Worm (Caenorhabditis elegans): Measurements from ENCODE around the gene lin-39.
A peak's percentile ranks its signal among the peaks of the same experiment; 100 is the strongest.

The lin-39 gene

ce11 chrIII:7561872-7562271 lies 25.4 kb upstream of the lin-39 start, which contains the start of gene lgc-12:
lgc-12 (plus strand) TSS chrIII:7562172.
- TF ChIP-seq ztf-4 (tag; optimal IDR thresholded peaks at IDR 0.05) (no peak), mdl-1 (tag; optimal IDR thresholded peaks at IDR 0.05) (no peak), unc-62 (GFP tag; optimal IDR thresholded peaks at IDR 0.05) (no peak), snpc-4 (tag; optimal IDR thresholded peaks at IDR 0.05) (no peak), ZK546.5 (tag; optimal IDR thresholded peaks at IDR 0.05) (no peak), elt-2 (tag; optimal IDR thresholded peaks at IDR 0.05) (no peak), ztf-11 (tag; optimal IDR thresholded peaks at IDR 0.05) (no peak), ama-1 (optimal IDR thresholded peaks at IDR 0.05) (no peak), sea-2 (GFP tag; optimal IDR thresholded peaks at IDR 0.05) (no peak), lin-39 (tag; optimal IDR thresholded peaks at IDR 0.05) (no peak), eor-1 (tag; optimal IDR thresholded peaks at IDR 0.05) (no peak), R02D3.7 (tag; optimal IDR thresholded peaks at IDR 0.05) (no peak), egl-27 (tag; optimal IDR thresholded peaks at IDR 0.05) (no peak), nhr-12 (tag; optimal IDR thresholded peaks at IDR 0.05) (no peak), lsy-12 (tag; optimal IDR thresholded peaks at IDR 0.05) (no peak), nhr-23 (tag; optimal IDR thresholded peaks at IDR 0.05) (no peak)

- TF ChIP-seq ceh-9 (tag; optimal IDR thresholded peaks at IDR 0.05) (no peak), nhr-43 (tag; optimal IDR thresholded peaks at IDR 0.05; ENCODE audit: poor library complexity, severe bottlenecking) (no peak), lsy-12 (tag; optimal IDR thresholded peaks at IDR 0.05) (no peak), pqm-1 (tag; optimal IDR thresholded peaks at IDR 0.05) (no peak), hmg-11 (tag; optimal IDR thresholded peaks at IDR 0.05) (no peak), egl-5 (tag; optimal IDR thresholded peaks at IDR 0.05) (no peak), pha-4 (tag; optimal IDR thresholded peaks at IDR 0.05) (no peak), nfya-1 (tag; optimal IDR thresholded peaks at IDR 0.05; ENCODE audit: insufficient read depth) (peak; percentile 25), nhr-67 (tag; optimal IDR thresholded peaks at IDR 0.05) (no peak), nhr-12 (tag; optimal IDR thresholded peaks at IDR 0.05) (no peak), lin-39 (tag; optimal IDR thresholded peaks at IDR 0.05) (peak; percentile 31), nhr-11 (tag; optimal IDR thresholded peaks at IDR 0.05) (peak; percentile 48), elt-1 (tag; optimal IDR thresholded peaks at IDR 0.05) (peak; percentile 3), unc-62 (GFP tag; optimal IDR thresholded peaks at IDR 0.05) (peak; percentile 61)
Measured at ce11 chrIII:7559869-7560268, 23.4 kb upstream of the lin-39 start.

ce11 chrIII:7558658-7559057 lies 22.2 kb upstream of the lin-39 start:
- no peak for TF ChIP-seq egl-5 (tag; optimal IDR thresholded peaks at IDR 0.05)
- TF ChIP-seq lin-15B (tag; optimal IDR thresholded peaks at IDR 0.05) = no peak
- no peak for TF ChIP-seq lin-39 (tag; optimal IDR thresholded peaks at IDR 0.05)
- TF ChIP-seq ZK546.5 (tag; optimal IDR thresholded peaks at IDR 0.05) = no peak
- no peak for TF ChIP-seq elt-3 (tag; optimal IDR thresholded peaks at IDR 0.05)
- TF ChIP-seq aly-2 (tag; optimal IDR thresholded peaks at IDR 0.05) = no peak
- TF ChIP-seq nhr-77 (tag; optimal IDR thresholded peaks at IDR 0.05) = no peak

DNA sequence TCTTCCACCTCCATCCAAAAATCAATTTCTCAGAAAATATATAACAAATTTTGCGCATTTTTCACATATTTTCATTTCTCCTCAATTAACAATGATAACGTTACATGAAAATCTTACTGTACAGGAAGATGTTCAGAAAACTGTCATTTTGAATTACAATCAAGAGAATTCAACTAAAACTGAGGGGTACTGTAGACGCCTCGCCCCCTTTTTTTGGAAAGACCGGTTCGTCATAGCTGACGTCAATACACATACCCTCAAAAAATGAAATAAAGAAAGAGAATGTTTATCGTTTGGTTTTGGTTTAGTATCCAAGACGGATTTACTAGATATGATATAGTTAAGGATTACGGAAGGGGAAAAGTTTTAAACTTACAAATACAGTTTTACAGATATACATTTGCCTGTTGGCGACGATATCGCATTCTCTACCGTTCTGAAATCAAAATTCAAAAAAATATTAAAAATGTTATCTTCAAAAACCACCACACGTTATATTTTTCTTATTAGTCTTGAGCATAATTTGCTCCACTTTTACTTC lies 21.6 kb upstream of the lin-39 start:
- TF ChIP-seq lin-15B (tag; optimal IDR thresholded peaks at IDR 0.05) (no peak), lin-39 (tag; optimal IDR thresholded peaks at IDR 0.05) (no peak), ama-1 (optimal IDR thresholded peaks at IDR 0.05) (no peak), skn-1 (tag; optimal IDR thresholded peaks at IDR 0.05) (no peak), daf-12 (tag; optimal IDR thresholded peaks at IDR 0.05) (no peak), zag-1 (tag; optimal IDR thresholded peaks at IDR 0.05) (no peak), jun-1 (tag; optimal IDR thresholded peaks at IDR 0.05) (no peak), egl-27 (tag; optimal IDR thresholded peaks at IDR 0.05) (no peak), fos-1 (tag; optimal IDR thresholded peaks at IDR 0.05) (no peak), sea-2 (GFP tag; optimal IDR thresholded peaks at IDR 0.05) (no peak), nhr-23 (tag; optimal IDR thresholded peaks at IDR 0.05) (peak; percentile 47), nhr-25 (tag; optimal IDR thresholded peaks at IDR 0.05) (peak; percentile 32), hmg-11 (tag; optimal IDR thresholded peaks at IDR 0.05) (no peak), elt-1 (tag; optimal IDR thresholded peaks at IDR 0.05) (no peak), nfya-1 (tag; optimal IDR thresholded peaks at IDR 0.05; ENCODE audit: insufficient read depth) (peak; percentile 56), nhr-12 (tag; optimal IDR thresholded peaks at IDR 0.05) (no peak), fkh-10 (GFP tag; optimal IDR thresholded peaks at IDR 0.05) (no peak), elt-2 (tag; optimal IDR thresholded peaks at IDR 0.05) (no peak), nhr-11 (tag; optimal IDR thresholded peaks at IDR 0.05) (no peak), aly-2 (tag; optimal IDR thresholded peaks at IDR 0.05) (no peak), ZK546.5 (tag; optimal IDR thresholded peaks at IDR 0.05) (no peak), mdl-1 (tag; optimal IDR thresholded peaks at IDR 0.05) (no peak), fkh-2 (tag; optimal IDR thresholded peaks at IDR 0.05) (no peak), mml-1 (tag; optimal IDR thresholded peaks at IDR 0.05) (no peak), elt-3 (tag; optimal IDR thresholded peaks at IDR 0.05) (no peak), pha-4 (tag; optimal IDR thresholded peaks at IDR 0.05) (no peak), ceh-16 (tag; optimal IDR thresholded peaks at IDR 0.05) (no peak)
